Worm (Caenorhabditis elegans): ENCODE results near the gene sups-1.

DNA sequence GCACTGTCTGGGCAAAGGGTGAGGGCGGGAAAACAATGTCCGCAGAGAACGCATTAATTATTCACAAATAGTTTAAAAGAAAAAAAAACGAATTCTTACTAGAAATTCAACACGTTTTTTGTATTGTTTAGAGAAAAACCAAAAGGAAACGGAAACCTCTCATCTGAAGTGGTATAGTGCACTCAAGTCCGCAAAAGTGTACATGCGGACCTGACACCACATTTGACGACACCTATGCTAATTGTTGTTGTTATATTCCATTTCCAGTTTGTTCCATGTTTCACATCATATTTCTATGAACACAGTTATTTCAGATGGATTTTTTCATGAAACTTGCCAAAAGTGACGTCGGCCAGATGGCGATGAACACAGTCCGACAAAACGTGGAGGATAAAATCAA lies 48.8 kb downstream of the sups-1 start, which contains the start of gene C45B2.6:
- TF ChIP-seq dpff-1 (tag; optimal IDR thresholded peaks at IDR 0.05): no peak
- TF ChIP-seq snpc-4 (GFP tag; optimal IDR thresholded peaks at IDR 0.05): no peak
- no peak for TF ChIP-seq snpc-4 (tag; optimal IDR thresholded peaks at IDR 0.05)
- no peak for TF ChIP-seq rpc-1 (optimal IDR thresholded peaks at IDR 0.05)
- TF ChIP-seq rpc-1 (tag; optimal IDR thresholded peaks at IDR 0.05): no peak
- no peak for TF ChIP-seq zfh-2 (GFP tag; conservative IDR thresholded peaks at IDR 0.05)
- TF ChIP-seq ama-1 (optimal IDR thresholded peaks at IDR 0.05): no peak
- TF ChIP-seq ama-1 (GFP tag; optimal IDR thresholded peaks at IDR 0.05): no peak
- TF ChIP-seq madf-10 (tag; optimal IDR thresholded peaks at IDR 0.05): no peak
- TF ChIP-seq aptf-2 (GFP tag; conservative IDR thresholded peaks at IDR 0.05): no peak
- TF ChIP-seq ceh-100 (GFP tag; IDR thresholded peaks at IDR 0.05): no peak
- no peak for TF ChIP-seq ekl-4 (GFP tag; IDR thresholded peaks at IDR 0.05)
- no peak for TF ChIP-seq madf-3 (GFP tag; IDR thresholded peaks at IDR 0.05)
- no peak for TF ChIP-seq repo-1 (tag; optimal IDR thresholded peaks at IDR 0.05)
- TF ChIP-seq unc-62 (GFP tag; optimal IDR thresholded peaks at IDR 0.05): no peak
- no peak for TF ChIP-seq aptf-3 (GFP tag; IDR thresholded peaks at IDR 0.05)
